Worm (Caenorhabditis elegans) whole organism, midembryonic: ENCODE results near the gene snr-4.

ENCODE experiments used
- T22C8.4 ChIP-seq: fragments of 200-800 bp; sonication (Bioruptor generic); IDR thresholded peaks from 2 replicates; pipeline ENCODE4 v1.3.6; 2022; ENCODE audit warnings: missing genetic modification characterization, missing compliant biosample characterization
- cog-1 ChIP-seq: sonication (generic microtip); optimal IDR thresholded peaks from 2 replicates; lab custom pipeline; 2016; ENCODE audit warnings: missing genetic modification characterization, missing compliant biosample characterization
- flt-1 ChIP-seq: fragments of 200-800 bp; sonication (Bioruptor generic); IDR thresholded peaks from 2 replicates; pipeline ENCODE4 v1.3.6; 2022; ENCODE audit warnings: missing genetic modification characterization, missing compliant biosample characterization
- klf-2 ChIP-seq: fragments of 200-800 bp; sonication (Bioruptor generic); conservative IDR thresholded peaks from 2 replicates; pipeline ENCODE4 v1.3.6; 2022; ENCODE audit warnings: missing genetic modification reagents, missing genetic modification characterization, missing compliant biosample characterization
- med-1 ChIP-seq: sonication (generic microtip); optimal IDR thresholded peaks from 2 replicates; lab custom pipeline; 2017; ENCODE audit warnings: missing genetic modification characterization, mild to moderate bottlenecking, missing compliant biosample characterization, antibody characterized with exemption, missing genetic modification reagents; ENCODE audit not compliant: insufficient read depth
- ref-1 ChIP-seq: fragments of 200-800 bp; sonication (Bioruptor generic); conservative IDR thresholded peaks from 2 replicates; pipeline ENCODE4 v1.3.6; 2022; ENCODE audit warnings: missing genetic modification reagents, missing genetic modification characterization, missing compliant biosample characterization
- tab-1 ChIP-seq: fragments of 200-800 bp; sonication (Bioruptor generic); IDR thresholded peaks from 2 replicates; pipeline ENCODE4 v1.3.6; 2022; ENCODE audit warnings: missing genetic modification characterization, missing compliant biosample characterization
- ztf-23 ChIP-seq: fragments of 200-800 bp; sonication (Bioruptor generic); IDR thresholded peaks from 2 replicates; pipeline ENCODE4 v1.3.6; 2022; ENCODE audit warnings: missing genetic modification reagents, missing genetic modification characterization, missing compliant biosample characterization
- ztf-29 ChIP-seq: fragments of 200-800 bp; sonication (Bioruptor generic); IDR thresholded peaks from 2 replicates; pipeline ENCODE4 v1.3.6; 2022; ENCODE audit warnings: missing genetic modification reagents, missing genetic modification characterization, missing compliant biosample characterization

Gene snr-4

ce11 chrV:11960084-11960830, 19.3 kb downstream of the snr-4 start:
- TF ChIP-seq ref-1 (GFP tag; lab: Robert Waterston, UW) = no peak
- no peak for TF ChIP-seq T22C8.4 (GFP tag; lab: Robert Waterston, UW)
- no peak for TF ChIP-seq ztf-23 (GFP tag; lab: Robert Waterston, UW)
- TF ChIP-seq flt-1 (GFP tag; lab: Robert Waterston, UW) = no peak
- TF ChIP-seq ztf-29 (GFP tag; lab: Robert Waterston, UW) = no peak

- TF ChIP-seq cog-1 (no peak), klf-2 (GFP tag; lab: Robert Waterston, UW) (no peak), T22C8.4 (GFP tag; lab: Robert Waterston, UW) (no peak), ztf-29 (GFP tag; lab: Robert Waterston, UW) (no peak), ztf-23 (GFP tag; lab: Robert Waterston, UW) (no peak), med-1 (GFP tag; lab: Kevin White, UChicago) (no peak), ref-1 (GFP tag; lab: Robert Waterston, UW) (no peak), tab-1 (no peak), flt-1 (GFP tag; lab: Robert Waterston, UW) (no peak)
Measured at ce11 chrV:11958343-11959291, 20.9 kb downstream of the snr-4 start, which contains the start of gene F58H1.5. TSS of gene F58H1.5 (plus strand) at chrV:11958393.

- TF ChIP-seq flt-1 (GFP tag; lab: Robert Waterston, UW) (peak; percentile 39; the same call in 1 of the 2 replicates), klf-2 (GFP tag; lab: Robert Waterston, UW) (no peak)
Measured at ce11 chrV:11955617-11956016, 23.9 kb downstream of the snr-4 start.

DNA sequence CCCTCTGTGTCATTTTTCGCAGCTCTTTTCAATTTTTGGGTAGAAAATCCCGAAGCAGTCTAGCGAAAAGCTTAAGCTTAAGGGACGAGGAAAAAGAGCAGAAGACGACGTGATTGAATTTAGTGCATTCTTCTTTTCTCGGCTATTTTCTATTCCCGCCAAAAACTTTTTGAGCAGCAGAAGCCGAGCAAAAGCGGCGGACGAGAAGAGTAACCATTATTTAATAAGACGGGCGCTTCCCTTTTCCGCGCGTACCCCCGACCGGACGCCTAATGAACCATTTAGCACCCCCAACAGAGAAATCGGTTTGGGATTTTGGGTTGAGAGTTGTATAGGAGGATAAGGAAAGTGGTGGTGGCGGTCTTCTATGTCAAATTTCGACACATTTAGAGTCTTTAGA, 25.9 kb downstream of the snr-4 start:
- TF ChIP-seq med-1 (GFP tag; lab: Kevin White, UChicago) (no peak), klf-2 (GFP tag; lab: Robert Waterston, UW) (no peak), ref-1 (GFP tag; lab: Robert Waterston, UW) (no peak), tab-1 (no peak), ztf-23 (GFP tag; lab: Robert Waterston, UW) (no peak), flt-1 (GFP tag; lab: Robert Waterston, UW) (no peak), cog-1 (no peak), ztf-29 (GFP tag; lab: Robert Waterston, UW) (no peak), T22C8.4 (GFP tag; lab: Robert Waterston, UW) (no peak)

DNA sequence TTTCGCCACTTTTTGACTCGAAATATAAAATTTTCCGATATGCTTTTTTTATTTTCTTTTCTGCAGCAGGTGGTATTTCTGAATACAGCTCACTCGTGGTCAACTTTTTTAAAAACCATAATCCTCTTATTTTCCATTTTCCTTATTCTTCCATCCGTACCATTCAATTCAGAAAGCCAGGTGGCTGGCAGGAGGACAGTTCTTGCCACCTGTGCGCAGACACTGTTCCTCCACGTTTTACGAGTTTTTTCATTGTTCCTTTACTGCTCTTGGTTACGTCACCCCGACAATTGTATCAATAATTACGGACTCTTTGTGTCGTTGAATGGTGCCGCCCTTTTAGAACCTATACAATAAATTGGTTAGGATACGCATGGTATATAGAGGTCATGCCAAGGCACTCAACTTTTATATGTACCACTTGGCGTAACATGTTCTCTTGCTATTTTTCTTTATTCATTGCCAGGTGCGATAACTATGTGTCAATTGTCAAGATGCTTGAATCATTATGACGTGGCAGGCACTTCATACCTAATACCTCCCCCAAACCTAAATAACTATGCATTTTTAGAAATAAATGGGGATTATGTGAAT, 26.6 kb downstream of the snr-4 start:
- no peak for TF ChIP-seq ref-1 (GFP tag; lab: Robert Waterston, UW)
- no peak for TF ChIP-seq tab-1
- no peak for TF ChIP-seq klf-2 (GFP tag; lab: Robert Waterston, UW)
- no peak for TF ChIP-seq cog-1
- TF ChIP-seq med-1 (GFP tag; lab: Kevin White, UChicago) = no peak
- TF ChIP-seq ztf-29 (GFP tag; lab: Robert Waterston, UW) = no peak
- TF ChIP-seq flt-1 (GFP tag; lab: Robert Waterston, UW) = no peak
- no peak for TF ChIP-seq T22C8.4 (GFP tag; lab: Robert Waterston, UW)
- no peak for TF ChIP-seq ztf-23 (GFP tag; lab: Robert Waterston, UW)

ce11 chrV:11951227-11951626, 28.3 kb downstream of the snr-4 start:
- TF ChIP-seq flt-1 (GFP tag; lab: Robert Waterston, UW) = no peak
- no peak for TF ChIP-seq T22C8.4 (GFP tag; lab: Robert Waterston, UW)
- no peak for TF ChIP-seq tab-1
- no peak for TF ChIP-seq ztf-23 (GFP tag; lab: Robert Waterston, UW)
- TF ChIP-seq cog-1 = no peak
- TF ChIP-seq klf-2 (GFP tag; lab: Robert Waterston, UW) = no peak
- no peak for TF ChIP-seq ztf-29 (GFP tag; lab: Robert Waterston, UW)
- no peak for TF ChIP-seq med-1 (GFP tag; lab: Kevin White, UChicago)
- TF ChIP-seq ref-1 (GFP tag; lab: Robert Waterston, UW) = no peak

DNA sequence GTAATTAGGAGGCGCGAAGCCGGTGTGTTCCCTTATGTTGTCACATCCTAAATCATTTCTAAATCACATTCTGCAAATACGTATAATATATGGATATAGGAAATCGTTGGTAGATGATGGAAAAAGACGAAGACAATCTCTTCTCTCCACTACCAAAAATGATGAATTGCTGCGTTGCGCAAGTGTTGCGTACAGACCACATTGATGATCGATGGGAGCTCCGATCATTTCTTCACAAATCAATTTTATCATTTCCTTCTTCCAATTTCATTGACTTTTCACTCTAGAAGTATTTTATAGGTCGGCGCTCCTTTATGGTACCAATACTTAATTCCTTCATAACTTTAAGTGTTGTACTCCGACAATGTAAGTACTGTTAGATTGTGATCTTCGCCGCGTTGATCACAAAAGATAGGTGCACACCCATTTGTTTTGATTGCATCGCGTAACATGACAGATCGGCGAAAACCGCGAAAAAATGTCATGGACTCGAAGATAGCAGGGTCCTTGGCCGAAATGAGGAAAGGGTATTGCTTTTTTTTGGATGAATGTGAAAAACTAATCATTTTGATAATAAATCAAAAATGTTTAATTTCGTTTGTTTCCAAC, 29.9 kb downstream of the snr-4 start:
- TF ChIP-seq med-1 (GFP tag; lab: Kevin White, UChicago) (no peak), klf-2 (GFP tag; lab: Robert Waterston, UW) (no peak), tab-1 (no peak), ztf-23 (GFP tag; lab: Robert Waterston, UW) (no peak), cog-1 (no peak), T22C8.4 (GFP tag; lab: Robert Waterston, UW) (no peak)

DNA sequence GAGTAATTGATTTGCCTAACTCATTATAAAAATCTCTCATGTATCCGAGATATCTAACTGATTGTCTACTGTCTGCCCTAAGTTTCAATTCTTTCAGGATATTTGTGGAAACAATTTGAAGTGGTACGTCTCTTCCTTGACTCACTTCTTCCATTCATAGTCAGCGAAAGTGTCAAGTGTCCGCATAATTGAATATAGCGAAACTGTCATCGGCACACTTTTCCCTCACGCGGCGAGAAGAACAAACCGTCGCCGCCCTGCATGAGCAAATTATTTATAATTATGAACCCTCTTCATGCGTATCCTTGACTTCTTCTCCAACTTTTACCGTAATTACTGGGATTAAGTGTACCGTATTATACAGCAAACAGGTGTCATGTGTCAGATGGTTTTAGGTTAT, 30.9 kb downstream of the snr-4 start:
- TF ChIP-seq cog-1 (no peak), T22C8.4 (GFP tag; lab: Robert Waterston, UW) (no peak), ref-1 (GFP tag; lab: Robert Waterston, UW) (no peak), ztf-29 (GFP tag; lab: Robert Waterston, UW) (no peak), med-1 (GFP tag; lab: Kevin White, UChicago) (no peak), tab-1 (no peak), klf-2 (GFP tag; lab: Robert Waterston, UW) (no peak), ztf-23 (GFP tag; lab: Robert Waterston, UW) (no peak), flt-1 (GFP tag; lab: Robert Waterston, UW) (no peak)
